Worm (Caenorhabditis elegans) whole organism, early embryonic: ENCODE results near the gene mog-4.

ENCODE experiments used
- F13C5.2 ChIP-seq: sonication (generic microtip); optimal IDR thresholded peaks from 2 replicates; lab custom pipeline; 2017; ENCODE audit warnings: mild to moderate bottlenecking, missing genetic modification characterization, inconsistent platforms, missing compliant biosample characterization
- aly-1 ChIP-seq: sonication (generic microtip); optimal IDR thresholded peaks from 2 replicates; lab custom pipeline; 2016; ENCODE audit warnings: missing genetic modification characterization, missing compliant biosample characterization
- ama-1 ChIP-seq: fragments of 150-350 bp; optimal IDR thresholded peaks from 2 replicates; lab custom pipeline; 2014
- ceh-13 ChIP-seq: fragments of 200-800 bp; sonication (Bioruptor generic); optimal IDR thresholded peaks from 2 replicates; lab custom pipeline; 2018; ENCODE audit warnings: mild to moderate bottlenecking, missing genetic modification characterization, missing compliant biosample characterization
- ceh-36 ChIP-seq: sonication (generic microtip); optimal IDR thresholded peaks from 2 replicates; lab custom pipeline; 2016; ENCODE audit warnings: missing genetic modification characterization, inconsistent platforms, missing compliant biosample characterization
- flt-1 ChIP-seq: fragments of 200-800 bp; sonication (Bioruptor generic); IDR thresholded peaks from 2 replicates; pipeline ENCODE4 v1.3.6; 2022; ENCODE audit warnings: missing genetic modification characterization, missing compliant biosample characterization
- hmbx-1 ChIP-seq: sonication (generic microtip); optimal IDR thresholded peaks from 2 replicates; lab custom pipeline; 2016; ENCODE audit warnings: mild to moderate bottlenecking, missing genetic modification characterization, missing compliant biosample characterization
- hmg-4 ChIP-seq: fragments of 200-800 bp; sonication (Bioruptor generic); optimal IDR thresholded peaks from 2 replicates; lab custom pipeline; 2018; ENCODE audit warnings: mild to moderate bottlenecking, missing genetic modification characterization, missing compliant biosample characterization
- pes-1 ChIP-seq: fragments of 200-800 bp; sonication (Bioruptor generic); IDR thresholded peaks from 2 replicates; pipeline ENCODE4 v1.3.6; 2022; ENCODE audit warnings: missing genetic modification reagents, missing genetic modification characterization, missing compliant biosample characterization
- scrt-1 ChIP-seq: fragments of 200-800 bp; sonication (Bioruptor generic); IDR thresholded peaks from 2 replicates; pipeline ENCODE4 v1.3.6; 2022; ENCODE audit warnings: missing genetic modification characterization, missing compliant biosample characterization
- sea-1 ChIP-seq: fragments of 200-800 bp; sonication (Bioruptor generic); conservative IDR thresholded peaks from 2 replicates; pipeline ENCODE4 v1.3.6; 2022; ENCODE audit warnings: missing genetic modification characterization, missing compliant biosample characterization
- tbx-11 ChIP-seq: fragments of 200-800 bp; sonication (Bioruptor generic); IDR thresholded peaks from 2 replicates; pipeline ENCODE4 v1.3.6; 2022; ENCODE audit warnings: missing genetic modification characterization, missing compliant biosample characterization
- tbx-37 ChIP-seq: fragments of 200-800 bp; sonication (Bioruptor generic); conservative IDR thresholded peaks from 2 replicates; pipeline ENCODE4 v1.3.6; 2022; ENCODE audit warnings: missing genetic modification reagents, missing genetic modification characterization, missing compliant biosample characterization
- tra-4 ChIP-seq: sonication (generic microtip); optimal IDR thresholded peaks from 2 replicates; lab custom pipeline; 2017; ENCODE audit warnings: missing genetic modification characterization, missing compliant biosample characterization

ce11 chrII:14523070-14523572 is 38.3 kb downstream of the mog-4 start, which contains the start of gene btb-20:
- no peak for TF ChIP-seq hmbx-1 (tag; lab: Kevin White, UChicago)
- TF ChIP-seq scrt-1 (GFP tag; lab: Robert Waterston, UW) = no peak
- no peak for TF ChIP-seq ceh-36
- no peak for TF ChIP-seq ama-1 (lab: Kevin White, UChicago)
- no peak for TF ChIP-seq tbx-37 (GFP tag; lab: Robert Waterston, UW)
- TF ChIP-seq hmg-4 (GFP tag; lab: Kevin White, UChicago) = no peak
- TF ChIP-seq tra-4 (tag; lab: Kevin White, UChicago) = no peak
- TF ChIP-seq tbx-11 (GFP tag; lab: Robert Waterston, UW) = no peak
- no peak for TF ChIP-seq aly-1
- TF ChIP-seq F13C5.2 (tag; lab: Kevin White, UChicago) = no peak
- no peak for TF ChIP-seq flt-1 (GFP tag; lab: Robert Waterston, UW)
- TF ChIP-seq pes-1 (GFP tag; lab: Robert Waterston, UW) = no peak
- no peak for TF ChIP-seq ceh-13 (GFP tag; lab: Kevin White, UChicago)
- no peak for TF ChIP-seq sea-1
